Worm (Caenorhabditis elegans): ENCODE data around the gene tsg-101.

ce11 chrIV:3467128-3467527 is 47.2 kb downstream of the tsg-101 start, which contains the start of gene F58E2.3:
- TF ChIP-seq B0310.2 (tag; optimal IDR thresholded peaks at IDR 0.05) (no peak), ama-1 (optimal IDR thresholded peaks at IDR 0.05) (no peak), F13C5.2 (tag; optimal IDR thresholded peaks at IDR 0.05) (no peak), aly-1 (tag; optimal IDR thresholded peaks at IDR 0.05) (no peak)

Data from whole organism, early embryonic.